Fruit fly (Drosophila melanogaster) whole organism, embryonic: ENCODE data around the gene Sap30.

ENCODE experiments used
- Atf-2 ChIP-seq: fragments of 200-800 bp; sonication (Bioruptor generic); optimal IDR thresholded peaks from 2 replicates; lab custom pipeline; 2016; ENCODE audit warnings: missing biosample characterization, missing genetic modification characterization
- CG1233 ChIP-seq: fragments of 200-800 bp; sonication (Bioruptor generic); optimal IDR thresholded peaks from 4 replicates; lab custom pipeline; 2018; ENCODE audit warnings: missing biosample characterization, mild to moderate bottlenecking, missing genetic modification characterization
- CG13123 ChIP-seq: fragments of 200-800 bp; sonication (Bioruptor generic); optimal IDR thresholded peaks from 2 replicates; lab custom pipeline; 2016; ENCODE audit warnings: missing biosample characterization, missing genetic modification characterization
- CG13894 ChIP-seq: fragments of 200-800 bp; sonication (Bioruptor generic); optimal IDR thresholded peaks from 3 replicates; lab custom pipeline; 2018; ENCODE audit warnings: missing biosample characterization, mild to moderate bottlenecking, missing genetic modification characterization, moderate library complexity
- CG14667 ChIP-seq: fragments of 200-800 bp; sonication (Bioruptor generic); IDR thresholded peaks from 2 replicates; pipeline ENCODE4 v1.3.6; 2022; ENCODE audit warnings: missing biosample characterization, missing genetic modification characterization
- CG14965 ChIP-seq: fragments of 200-800 bp; sonication (Bioruptor generic); optimal IDR thresholded peaks from 2 replicates; lab custom pipeline; 2016; ENCODE audit warnings: missing biosample characterization, missing genetic modification characterization, borderline replicate concordance
- CG1529 ChIP-seq: fragments of 200-800 bp; sonication (Bioruptor generic); optimal IDR thresholded peaks from 3 replicates; lab custom pipeline; 2018; ENCODE audit warnings: missing biosample characterization, missing genetic modification characterization
- CG18262 ChIP-seq: fragments of 200-800 bp; optimal IDR thresholded peaks from 3 replicates; lab custom pipeline; 2019; ENCODE audit warnings: missing biosample characterization, mild to moderate bottlenecking, missing genetic modification characterization, moderate library complexity
- CG2875 ChIP-seq: fragments of 200-800 bp; sonication (Bioruptor generic); optimal IDR thresholded peaks from 2 replicates; lab custom pipeline; 2017; ENCODE audit warnings: missing biosample characterization, mild to moderate bottlenecking, missing genetic modification characterization, missing genetic modification reagents
- CG30020 ChIP-seq: fragments of 200-800 bp; optimal IDR thresholded peaks from 2 replicates; lab custom pipeline; 2019; ENCODE audit warnings: missing biosample characterization, mild to moderate bottlenecking, missing genetic modification characterization, moderate library complexity
- CG3407 ChIP-seq: fragments of 200-800 bp; sonication (Bioruptor generic); optimal IDR thresholded peaks from 2 replicates; lab custom pipeline; 2018; ENCODE audit warnings: missing biosample characterization, mild to moderate bottlenecking, missing genetic modification characterization
- CG3995 ChIP-seq: fragments of 200-800 bp; sonication (Bioruptor generic); optimal IDR thresholded peaks from 3 replicates; lab custom pipeline; 2016; ENCODE audit warnings: missing biosample characterization, missing genetic modification characterization
- CG4854 ChIP-seq: fragments of 200-800 bp; sonication (Bioruptor generic); optimal IDR thresholded peaks from 2 replicates; lab custom pipeline; 2016; ENCODE audit warnings: missing biosample characterization, missing genetic modification characterization, inconsistent platforms
- CG6683 ChIP-seq: fragments of 200-800 bp; sonication (Bioruptor generic); optimal IDR thresholded peaks from 2 replicates; lab custom pipeline; 2017; ENCODE audit warnings: missing biosample characterization, mild to moderate bottlenecking, missing genetic modification characterization, missing genetic modification reagents
- CG7928 ChIP-seq: fragments of 200-800 bp; sonication (Bioruptor generic); optimal IDR thresholded peaks from 2 replicates; lab custom pipeline; 2017; ENCODE audit warnings: missing biosample characterization, mild to moderate bottlenecking, missing genetic modification characterization
- CG7963 ChIP-seq: fragments of 200-800 bp; sonication (Bioruptor generic); IDR thresholded peaks from 3 replicates; pipeline ENCODE4 v1.3.6; 2022; ENCODE audit warnings: missing biosample characterization, missing genetic modification characterization; ENCODE audit not compliant: partially characterized antibody
- CG8359 ChIP-seq: fragments of 200-800 bp; sonication (Bioruptor generic); optimal IDR thresholded peaks from 2 replicates; lab custom pipeline; 2017; ENCODE audit warnings: missing biosample characterization, mild to moderate bottlenecking, missing genetic modification characterization, borderline replicate concordance
- CG9727 ChIP-seq: fragments of 200-800 bp; sonication (Bioruptor generic); optimal IDR thresholded peaks from 3 replicates; lab custom pipeline; 2017; ENCODE audit warnings: missing biosample characterization, mild to moderate bottlenecking, missing genetic modification characterization
- CHES-1-like ChIP-seq: fragments of 200-800 bp; sonication (Bioruptor generic); optimal IDR thresholded peaks from 2 replicates; lab custom pipeline; 2016; ENCODE audit warnings: missing biosample characterization, missing genetic modification characterization
- CrebB ChIP-seq: fragments of 200-800 bp; sonication (Bioruptor generic); optimal IDR thresholded peaks from 3 replicates; lab custom pipeline; 2018; ENCODE audit warnings: missing biosample characterization, mild to moderate bottlenecking, missing genetic modification characterization
- Dfd ChIP-seq, 2 experiments: fragments of >200 bp; optimal IDR thresholded peaks; 2 replicates each; lab custom pipeline; 2017; ENCODE audit warnings: missing biosample characterization in 2 of 2, missing genetic modification characterization in 2 of 2
- Hmx ChIP-seq: fragments of 200-800 bp; sonication (Bioruptor generic); optimal IDR thresholded peaks from 2 replicates; lab custom pipeline; 2016; ENCODE audit warnings: missing biosample characterization, missing genetic modification characterization
- Hr78 ChIP-seq, 2 experiments: fragments of 200-800 bp in 1 of 2; fragments of >200 bp in 1 of 2; sonication (Bioruptor generic) in 1 of 2; optimal IDR thresholded peaks; 2 replicates each; lab custom pipeline; 2017 to 2019; ENCODE audit warnings: missing biosample characterization in 2 of 2, missing genetic modification characterization in 2 of 2, mild to moderate bottlenecking in 1 of 2, moderate library complexity in 1 of 2
- Jarid2 ChIP-seq: fragments of 200-800 bp; sonication (Bioruptor generic); optimal IDR thresholded peaks from 3 replicates; lab custom pipeline; 2017; ENCODE audit warnings: mild to moderate bottlenecking, missing biosample characterization, missing genetic modification reagents, missing genetic modification characterization
- Lim3 ChIP-seq: fragments of 200-800 bp; sonication (Bioruptor generic); IDR thresholded peaks from 2 replicates; pipeline ENCODE4 v1.3.6; 2022; ENCODE audit warnings: missing biosample characterization, missing genetic modification characterization
- Oli ChIP-seq: fragments of 200-800 bp; sonication (Bioruptor generic); optimal IDR thresholded peaks from 2 replicates; lab custom pipeline; 2018; ENCODE audit warnings: missing biosample characterization, mild to moderate bottlenecking, missing genetic modification characterization, moderate library complexity
- Opbp ChIP-seq: fragments of 200-800 bp; sonication (Bioruptor generic); IDR thresholded peaks from 3 replicates; pipeline ENCODE4 v1.3.6; 2022; ENCODE audit warnings: missing biosample characterization, missing genetic modification characterization; ENCODE audit not compliant: partially characterized antibody
- Tbp ChIP-seq: fragments of >200 bp; optimal IDR thresholded peaks from 2 replicates; lab custom pipeline; 2018; ENCODE audit warnings: missing biosample characterization, missing genetic modification characterization
- Xbp1 ChIP-seq: fragments of 200-800 bp; sonication (Bioruptor generic); optimal IDR thresholded peaks from 3 replicates; lab custom pipeline; 2016; ENCODE audit warnings: missing biosample characterization, mild to moderate bottlenecking, missing genetic modification characterization
- ab ChIP-seq: fragments of 200-800 bp; sonication (Bioruptor generic); optimal IDR thresholded peaks from 2 replicates; lab custom pipeline; 2016; ENCODE audit warnings: missing biosample characterization, missing genetic modification characterization
- bbx ChIP-seq: fragments of 200-800 bp; sonication (Bioruptor generic); IDR thresholded peaks from 2 replicates; pipeline ENCODE4 v1.3.6; 2022; ENCODE audit warnings: missing biosample characterization, missing genetic modification characterization; ENCODE audit not compliant: partially characterized antibody
- dati ChIP-seq: fragments of 200-800 bp; sonication (Bioruptor generic); IDR thresholded peaks from 2 replicates; pipeline ENCODE4 v1.3.6; 2022; ENCODE audit warnings: missing biosample characterization, missing genetic modification characterization
- gcm ChIP-seq: fragments of 200-800 bp; sonication (Bioruptor generic); optimal IDR thresholded peaks from 2 replicates; lab custom pipeline; 2019; ENCODE audit warnings: missing biosample characterization, mild to moderate bottlenecking, missing genetic modification characterization, moderate library complexity
- grau ChIP-seq: fragments of 200-800 bp; optimal IDR thresholded peaks from 3 replicates; lab custom pipeline; 2019; ENCODE audit warnings: missing biosample characterization, mild to moderate bottlenecking, missing genetic modification characterization, moderate library complexity
- grn ChIP-seq: fragments of 200-800 bp; sonication (Bioruptor generic); optimal IDR thresholded peaks from 3 replicates; lab custom pipeline; 2017; ENCODE audit warnings: missing biosample characterization, missing genetic modification characterization
- gro ChIP-seq: fragments of 200-800 bp; sonication (Bioruptor generic); optimal IDR thresholded peaks from 2 replicates; lab custom pipeline; 2016; ENCODE audit warnings: missing biosample characterization, missing genetic modification characterization
- hbn ChIP-seq: fragments of 200-800 bp; sonication (Bioruptor generic); IDR thresholded peaks from 2 replicates; pipeline ENCODE4 v1.3.6; 2022; ENCODE audit warnings: missing biosample characterization, missing genetic modification characterization; ENCODE audit not compliant: partially characterized antibody
- hkb ChIP-seq, 2 experiments: fragments of 200-800 bp in 1 of 2; fragments of >200 bp in 1 of 2; sonication (Bioruptor generic) in 1 of 2; IDR thresholded peaks in 1 of 2; optimal IDR thresholded peaks in 1 of 2; 2 replicates each; pipeline versions ENCODE4 v1.3.6 to Lab custom; 2017 to 2022; ENCODE audit warnings: missing biosample characterization in 1 of 2, missing genetic modification characterization in 1 of 2
- jigr1 ChIP-seq: fragments of 200-800 bp; sonication (Bioruptor generic); IDR thresholded peaks from 3 replicates; pipeline ENCODE4 v1.3.6; 2022; ENCODE audit warnings: missing biosample characterization, missing genetic modification characterization
- jumu ChIP-seq: fragments of 200-800 bp; sonication (Bioruptor generic); optimal IDR thresholded peaks from 3 replicates; lab custom pipeline; 2016; ENCODE audit warnings: missing biosample characterization, missing genetic modification characterization
- kah ChIP-seq: fragments of 200-800 bp; sonication (Bioruptor generic); optimal IDR thresholded peaks from 2 replicates; lab custom pipeline; 2018; ENCODE audit warnings: missing biosample characterization, mild to moderate bottlenecking, missing genetic modification characterization
- lab ChIP-seq: fragments of 200-800 bp; sonication (Bioruptor generic); optimal IDR thresholded peaks from 3 replicates; lab custom pipeline; 2017; ENCODE audit warnings: missing biosample characterization, missing genetic modification characterization, mild to moderate bottlenecking, moderate library complexity, missing genetic modification reagents
- pros ChIP-seq: fragments of 200-800 bp; sonication (Bioruptor generic); optimal IDR thresholded peaks from 3 replicates; lab custom pipeline; 2019; ENCODE audit warnings: missing biosample characterization, mild to moderate bottlenecking, missing genetic modification characterization, moderate library complexity
- pzg ChIP-seq: fragments of 200-800 bp; sonication (Bioruptor generic); optimal IDR thresholded peaks from 3 replicates; lab custom pipeline; 2018; ENCODE audit warnings: missing biosample characterization, mild to moderate bottlenecking, missing genetic modification characterization, moderate library complexity
- sc ChIP-seq, 3 experiments: fragments of >200 bp in 2 of 3; fragments of 200-800 bp in 1 of 3; sonication (Bioruptor generic) in 1 of 3; optimal IDR thresholded peaks; 2 replicates in 2 of 3; 3 replicates in 1 of 3; lab custom pipeline; 2017; ENCODE audit warnings: mild to moderate bottlenecking in 1 of 3, missing biosample characterization in 1 of 3, missing genetic modification characterization in 1 of 3, missing genetic modification reagents in 1 of 3
- sd ChIP-seq: fragments of 200-800 bp; sonication (Bioruptor generic); optimal IDR thresholded peaks from 3 replicates; lab custom pipeline; 2018; ENCODE audit warnings: missing biosample characterization, mild to moderate bottlenecking, missing genetic modification characterization, moderate library complexity
- tin ChIP-seq: fragments of 200-800 bp; sonication (Bioruptor generic); optimal IDR thresholded peaks from 3 replicates; lab custom pipeline; 2016; ENCODE audit warnings: missing biosample characterization, missing genetic modification characterization
- tio ChIP-seq: fragments of 200-800 bp; sonication (Bioruptor generic); optimal IDR thresholded peaks from 2 replicates; lab custom pipeline; 2017; ENCODE audit warnings: missing biosample characterization, missing genetic modification characterization, inconsistent platforms
- wor ChIP-seq: fragments of 200-800 bp; sonication (Bioruptor generic); IDR thresholded peaks from 2 replicates; pipeline ENCODE4 v1.3.6; 2022; ENCODE audit warnings: missing biosample characterization, missing genetic modification characterization

The Sap30 gene

DNA sequence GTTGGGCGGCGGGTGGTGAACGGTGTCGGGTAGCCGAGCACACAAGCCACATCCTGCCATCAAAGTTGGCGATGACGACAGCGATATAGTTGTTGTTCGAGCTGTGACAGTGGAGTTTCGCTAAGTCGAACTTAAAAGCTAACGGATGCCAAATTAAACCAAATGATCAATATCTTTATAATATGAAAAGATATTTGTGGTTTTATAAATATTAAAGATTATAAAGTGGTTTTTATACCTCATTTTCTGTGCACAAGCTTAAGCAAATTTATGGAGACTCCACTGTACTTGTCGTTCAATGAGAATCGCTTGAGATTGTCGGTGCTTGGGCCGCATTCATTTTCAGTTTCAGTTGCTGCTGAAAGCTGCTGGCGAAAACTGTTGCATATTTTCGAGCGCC lies 35.0 kb downstream of the Sap30 start (continued):
- peak; percentile 52 for TF ChIP-seq tin (GFP tag; lab: Kevin White, UChicago)
- peak; percentile 17 for TF ChIP-seq CG2875 (GFP tag; lab: Kevin White, UChicago)
- TF ChIP-seq wor (GFP tag; lab: Robert Waterston, UW), result peak; percentile 24; the same call in 1 of the 2 replicates
- TF ChIP-seq Jarid2 (GFP tag; lab: Kevin White, UChicago), result no peak
- TF ChIP-seq Opbp (GFP tag; lab: Robert Waterston, UW), result no peak
- TF ChIP-seq jigr1, result no peak
- TF ChIP-seq CG3407 (GFP tag; lab: Kevin White, UChicago), result peak; percentile 11
- TF ChIP-seq CG13894 (tag; lab: Kevin White, UChicago), result no peak
- no peak for TF ChIP-seq Lim3 (GFP tag; lab: Robert Waterston, UW)
- TF ChIP-seq CG18262 (tag; lab: Kevin White, UChicago), result peak; percentile 49
- TF ChIP-seq Hr78 (GFP tag; optimal IDR thresholded peaks at IDR 0.05; lab: Kevin White, UChicago), result no peak
- TF ChIP-seq pzg (GFP tag; lab: Kevin White, UChicago), result no peak
- no peak for TF ChIP-seq hkb (optimal IDR thresholded peaks at IDR 0.05; lab: Kevin White, UChicago)
- peak; percentile 78 for TF ChIP-seq hkb (GFP tag; IDR thresholded peaks at IDR 0.05; lab: Robert Waterston, UW)
- TF ChIP-seq CG14965, result no peak
- no peak for TF ChIP-seq CG1529 (GFP tag; lab: Kevin White, UChicago)
- no peak for TF ChIP-seq CG7963 (GFP tag; lab: Robert Waterston, UW)
- peak; percentile 37; the same call in 1 of the 2 replicates for TF ChIP-seq CG14667 (GFP tag; lab: Robert Waterston, UW)
- TF ChIP-seq Tbp, result no peak
- no peak for TF ChIP-seq CG13123 (GFP tag; lab: Kevin White, UChicago)
- TF ChIP-seq sd, result no peak
- no peak for TF ChIP-seq CG8359 (GFP tag; lab: Kevin White, UChicago)
- TF ChIP-seq CG30020 (tag; lab: Kevin White, UChicago), result no peak
- peak; percentile 11 for TF ChIP-seq CG1233 (GFP tag; lab: Kevin White, UChicago)
- no peak for TF ChIP-seq CG9727 (GFP tag; lab: Kevin White, UChicago)
- TF ChIP-seq kah, result no peak
- TF ChIP-seq jumu (GFP tag; lab: Kevin White, UChicago), result no peak
- TF ChIP-seq gro (GFP tag; lab: Kevin White, UChicago), result no peak
- no peak for TF ChIP-seq pros
- no peak for TF ChIP-seq CG3995 (GFP tag; lab: Kevin White, UChicago)
- no peak for TF ChIP-seq hbn (GFP tag; lab: Robert Waterston, UW)
- TF ChIP-seq Atf-2 (GFP tag; lab: Kevin White, UChicago), result no peak
- TF ChIP-seq CG7928, result no peak
- TF ChIP-seq bbx (GFP tag; lab: Robert Waterston, UW), result no peak
- no peak for TF ChIP-seq CG6683 (GFP tag; lab: Kevin White, UChicago)
- no peak for TF ChIP-seq grn (GFP tag; lab: Kevin White, UChicago)
- TF ChIP-seq Hmx (GFP tag; lab: Kevin White, UChicago), result no peak
- no peak for TF ChIP-seq sc (optimal IDR thresholded peaks at IDR 0.05; lab: Kevin White, UChicago)
- no peak for TF ChIP-seq sc (GFP tag; optimal IDR thresholded peaks at IDR 0.05; lab: Kevin White, UChicago)
- TF ChIP-seq Xbp1 (GFP tag; lab: Kevin White, UChicago), result peak; percentile 46
- TF ChIP-seq Dfd (GFP tag; optimal IDR thresholded peaks at IDR 0.05; lab: Kevin White, UChicago), result no peak
- peak; percentile 70 for TF ChIP-seq lab (GFP tag; lab: Kevin White, UChicago)
- TF ChIP-seq tio (GFP tag; lab: Kevin White, UChicago), result peak; percentile 38
- peak; percentile 86 for TF ChIP-seq grau (tag; lab: Kevin White, UChicago)
- TF ChIP-seq dati (GFP tag; lab: Robert Waterston, UW), result no peak
- TF ChIP-seq CHES-1-like (GFP tag; lab: Kevin White, UChicago), result no peak
- no peak for TF ChIP-seq CrebB
- peak; percentile 52 for TF ChIP-seq Oli (tag; lab: Kevin White, UChicago)
- peak; percentile 17 for TF ChIP-seq gcm
- no peak for TF ChIP-seq ab (GFP tag; lab: Kevin White, UChicago)
- no peak for TF ChIP-seq CG4854 (GFP tag; lab: Kevin White, UChicago)
